Worm (Caenorhabditis elegans): ENCODE measurements around the gene C16E9.1.

ce11 chrX:6970134-6970533 lies 30.1 kb downstream of the C16E9.1 start:
- TF ChIP-seq pha-4 (tag; optimal IDR thresholded peaks at IDR 0.05) (no peak), ceh-100 (GFP tag; IDR thresholded peaks at IDR 0.05) (no peak), nfya-1 (tag; optimal IDR thresholded peaks at IDR 0.05; ENCODE audit: borderline replicate concordance, insufficient read depth) (no peak), Y95B8A.8 (GFP tag; IDR thresholded peaks at IDR 0.05) (no peak), unc-62 (GFP tag; optimal IDR thresholded peaks at IDR 0.05) (no peak), F22D6.2 (tag; optimal IDR thresholded peaks at IDR 0.05) (no peak), mcd-1 (GFP tag; IDR thresholded peaks at IDR 0.05) (no peak), T26A5.8 (tag; optimal IDR thresholded peaks at IDR 0.05) (no peak), ztf-22 (GFP tag; optimal IDR thresholded peaks at IDR 0.05) (no peak), ceh-79 (tag; optimal IDR thresholded peaks at IDR 0.05) (no peak), D2030.7 (GFP tag; IDR thresholded peaks at IDR 0.05) (no peak), akir-1 (GFP tag; optimal IDR thresholded peaks at IDR 0.05) (no peak), K11D2.4 (GFP tag; IDR thresholded peaks at IDR 0.05) (no peak), B0261.1 (tag; optimal IDR thresholded peaks at IDR 0.05) (no peak)

Measured in whole organism, young adult.